Worm (Caenorhabditis elegans) whole organism, early embryonic: ENCODE measurements around the gene C07A12.18.

Experiments used
- ama-1 ChIP-seq: fragments of 150-350 bp; optimal IDR thresholded peaks from 2 replicates; lab custom pipeline; 2014
- ceh-13 ChIP-seq: fragments of 200-800 bp; sonication (Bioruptor generic); optimal IDR thresholded peaks from 2 replicates; lab custom pipeline; 2018; ENCODE audit warnings: mild to moderate bottlenecking, missing genetic modification characterization, missing compliant biosample characterization
- flt-1 ChIP-seq: fragments of 200-800 bp; sonication (Bioruptor generic); IDR thresholded peaks from 2 replicates; pipeline ENCODE4 v1.3.6; 2022; ENCODE audit warnings: missing genetic modification characterization, missing compliant biosample characterization
- hmbx-1 ChIP-seq: sonication (generic microtip); optimal IDR thresholded peaks from 2 replicates; lab custom pipeline; 2016; ENCODE audit warnings: mild to moderate bottlenecking, missing genetic modification characterization, missing compliant biosample characterization
- hmg-4 ChIP-seq: fragments of 200-800 bp; sonication (Bioruptor generic); optimal IDR thresholded peaks from 2 replicates; lab custom pipeline; 2018; ENCODE audit warnings: mild to moderate bottlenecking, missing genetic modification characterization, missing compliant biosample characterization
- tbx-11 ChIP-seq: fragments of 200-800 bp; sonication (Bioruptor generic); IDR thresholded peaks from 2 replicates; pipeline ENCODE4 v1.3.6; 2022; ENCODE audit warnings: missing genetic modification characterization, missing compliant biosample characterization
- tra-4 ChIP-seq: sonication (generic microtip); optimal IDR thresholded peaks from 2 replicates; lab custom pipeline; 2017; ENCODE audit warnings: missing genetic modification characterization, missing compliant biosample characterization

- no peak for TF ChIP-seq tra-4 (tag; lab: Kevin White, UChicago)
- TF ChIP-seq hmg-4 (GFP tag; lab: Kevin White, UChicago) = no peak
- no peak for TF ChIP-seq tbx-11
- TF ChIP-seq ceh-13 (GFP tag; lab: Kevin White, UChicago) = no peak
- no peak for TF ChIP-seq hmbx-1 (tag; lab: Kevin White, UChicago)
- no peak for TF ChIP-seq flt-1 (GFP tag; lab: Robert Waterston, UW)
- TF ChIP-seq ama-1 (lab: Kevin White, UChicago) = no peak
These were observed 21.4 kb upstream of the C07A12.18 start, which contains the start of gene amt-1 for ce11 chrX:4571137-4571536.
